Fruit fly (Drosophila melanogaster) whole organism, prepupa: Measurements from ENCODE around the gene HDAC4.

ENCODE experiments used
- Blimp-1 ChIP-seq: fragments of 200-800 bp; sonication (Bioruptor generic); optimal IDR thresholded peaks from 3 replicates; lab custom pipeline; 2017; ENCODE audit warnings: missing biosample characterization, missing genetic modification characterization, mild to moderate bottlenecking, moderate library complexity, missing genetic modification reagents
- CG15336 ChIP-seq: fragments of 200-800 bp; sonication (Bioruptor generic); IDR thresholded peaks from 2 replicates; pipeline ENCODE4 v1.3.6; 2022; ENCODE audit warnings: missing biosample characterization, missing genetic modification characterization
- CG31627 ChIP-seq: fragments of 200-800 bp; sonication (Bioruptor generic); optimal IDR thresholded peaks from 3 replicates; lab custom pipeline; 2016; ENCODE audit warnings: missing biosample characterization, missing genetic modification characterization
- CG3919 ChIP-seq: fragments of 200-800 bp; sonication (Bioruptor generic); optimal IDR thresholded peaks from 3 replicates; lab custom pipeline; 2016; ENCODE audit warnings: missing biosample characterization, missing genetic modification characterization
- CG6808 ChIP-seq: fragments of 200-800 bp; sonication (Bioruptor generic); optimal IDR thresholded peaks from 3 replicates; lab custom pipeline; 2017; ENCODE audit warnings: missing biosample characterization, missing genetic modification characterization, mild to moderate bottlenecking, moderate library complexity, missing genetic modification reagents
- Ets21C ChIP-seq: fragments of 200-800 bp; sonication (Bioruptor generic); optimal IDR thresholded peaks from 3 replicates; lab custom pipeline; 2016; ENCODE audit warnings: missing biosample characterization, missing genetic modification characterization
- Gug ChIP-seq: fragments of 200-800 bp; sonication (Bioruptor generic); IDR thresholded peaks from 2 replicates; pipeline ENCODE4 v1.3.6; 2022; ENCODE audit warnings: missing biosample characterization, missing genetic modification characterization
- Lpt ChIP-seq: fragments of 200-800 bp; sonication (Bioruptor generic); optimal IDR thresholded peaks from 3 replicates; lab custom pipeline; 2016; ENCODE audit warnings: missing biosample characterization, missing genetic modification characterization
- Sox102F ChIP-seq: fragments of 200-800 bp; sonication (Bioruptor generic); optimal IDR thresholded peaks from 2 replicates; lab custom pipeline; 2016; ENCODE audit warnings: missing biosample characterization, mild to moderate bottlenecking, missing genetic modification characterization
- fkh ChIP-seq: fragments of 200-800 bp; sonication (Bioruptor generic); optimal IDR thresholded peaks from 3 replicates; lab custom pipeline; 2017; ENCODE audit warnings: missing biosample characterization, mild to moderate bottlenecking, missing genetic modification characterization, moderate library complexity

- no peak for TF ChIP-seq Lpt (GFP tag; lab: Kevin White, UChicago)
- no peak for TF ChIP-seq Gug (GFP tag; lab: Robert Waterston, UW)
- TF ChIP-seq CG15336 (GFP tag; lab: Robert Waterston, UW), result peak; percentile 42
- no peak for TF ChIP-seq CG3919 (GFP tag; lab: Kevin White, UChicago)
- no peak for TF ChIP-seq Ets21C (GFP tag; lab: Kevin White, UChicago)
- no peak for TF ChIP-seq Sox102F (GFP tag; lab: Kevin White, UChicago)
- no peak for TF ChIP-seq Blimp-1 (GFP tag; lab: Kevin White, UChicago)
- TF ChIP-seq CG31627 (GFP tag; lab: Kevin White, UChicago), result no peak
- no peak for TF ChIP-seq CG6808
- no peak for TF ChIP-seq fkh
Measured at dm6 chrX:13287854-13288376, 2.5 kb upstream of the HDAC4 start, which contains the start of gene Remo.
